Worm (Caenorhabditis elegans) whole organism, late embryonic: ENCODE results near the gene col-98.

Experiments used
- C08G9.2 ChIP-seq: sonication (generic microtip); optimal IDR thresholded peaks from 2 replicates; lab custom pipeline; 2016; ENCODE audit warnings: mild to moderate bottlenecking, missing genetic modification characterization, moderate library complexity, missing compliant biosample characterization
- C38D4.7 ChIP-seq: fragments of 200-800 bp; sonication (Bioruptor generic); optimal IDR thresholded peaks from 2 replicates; lab custom pipeline; 2018; ENCODE audit warnings: mild to moderate bottlenecking, missing genetic modification characterization, moderate library complexity, missing compliant biosample characterization
- F13H6.1 ChIP-seq: sonication (generic microtip); optimal IDR thresholded peaks from 2 replicates; lab custom pipeline; 2016; ENCODE audit warnings: missing genetic modification characterization, missing compliant biosample characterization
- K02D7.2 ChIP-seq: sonication (generic microtip); optimal IDR thresholded peaks from 2 replicates; lab custom pipeline; 2017; ENCODE audit warnings: mild to moderate bottlenecking, missing genetic modification characterization, missing compliant biosample characterization
- K09A11.1 ChIP-seq: sonication (generic microtip); optimal IDR thresholded peaks from 2 replicates; lab custom pipeline; 2017; ENCODE audit warnings: antibody characterized with exemption, mild to moderate bottlenecking, missing genetic modification characterization, missing compliant biosample characterization; ENCODE audit not compliant: insufficient read depth
- ahr-1 ChIP-seq: sonication (generic microtip); optimal IDR thresholded peaks from 2 replicates; lab custom pipeline; 2016; ENCODE audit warnings: missing genetic modification characterization, missing compliant biosample characterization
- ama-1 ChIP-seq: fragments of 150-350 bp; optimal IDR thresholded peaks from 2 replicates; lab custom pipeline; 2014
- ceh-2 ChIP-seq: sonication (generic microtip); optimal IDR thresholded peaks from 2 replicates; lab custom pipeline; 2016; ENCODE audit warnings: missing genotype, missing genetic modification characterization, missing compliant biosample characterization
- ceh-22 ChIP-seq: sonication (generic microtip); optimal IDR thresholded peaks from 2 replicates; lab custom pipeline; 2017; ENCODE audit warnings: missing biosample characterization, missing genetic modification characterization
- ceh-24 ChIP-seq: sonication (generic microtip); optimal IDR thresholded peaks from 2 replicates; lab custom pipeline; 2016; ENCODE audit warnings: mild to moderate bottlenecking, missing genetic modification characterization, missing compliant biosample characterization
- ceh-30 ChIP-seq: fragments of 150-350 bp; optimal IDR thresholded peaks from 2 replicates; lab custom pipeline; 2014; ENCODE audit warnings: missing biosample characterization, missing genetic modification characterization
- ceh-31 ChIP-seq: sonication (generic microtip); optimal IDR thresholded peaks from 2 replicates; lab custom pipeline; 2016; ENCODE audit warnings: missing genetic modification characterization, missing compliant biosample characterization
- ceh-48 ChIP-seq: sonication (generic microtip); optimal IDR thresholded peaks from 2 replicates; lab custom pipeline; 2016; ENCODE audit warnings: missing genetic modification characterization, inconsistent platforms, missing compliant biosample characterization
- ceh-6 ChIP-seq: fragments of 200-800 bp; sonication (Bioruptor generic); optimal IDR thresholded peaks from 2 replicates; lab custom pipeline; 2018; ENCODE audit warnings: mild to moderate bottlenecking, missing genetic modification characterization, missing compliant biosample characterization
- ceh-9 ChIP-seq: sonication (generic microtip); optimal IDR thresholded peaks from 2 replicates; lab custom pipeline; 2016; ENCODE audit warnings: mild to moderate bottlenecking, missing genetic modification characterization, inconsistent platforms, missing compliant biosample characterization
- dmd-4 ChIP-seq: sonication (generic microtip); optimal IDR thresholded peaks from 2 replicates; lab custom pipeline; 2016; ENCODE audit warnings: borderline replicate concordance, missing genetic modification characterization, missing compliant biosample characterization
- ets-4 ChIP-seq: sonication (generic microtip); optimal IDR thresholded peaks from 2 replicates; lab custom pipeline; 2016; ENCODE audit warnings: missing genetic modification characterization, missing compliant biosample characterization
- eyg-1 ChIP-seq: sonication (generic microtip); optimal IDR thresholded peaks from 2 replicates; lab custom pipeline; 2016; ENCODE audit warnings: missing genotype, missing genetic modification characterization, missing compliant biosample characterization
- fkh-10 ChIP-seq: fragments of 150-350 bp; optimal IDR thresholded peaks from 2 replicates; lab custom pipeline; 2014; ENCODE audit warnings: missing biosample characterization, missing genetic modification reagents, missing genetic modification characterization
- gmeb-2 ChIP-seq: sonication (generic microtip); optimal IDR thresholded peaks from 2 replicates; lab custom pipeline; 2016; ENCODE audit warnings: missing genetic modification characterization, inconsistent platforms, missing compliant biosample characterization
- hlh-13 ChIP-seq: fragments of 200-800 bp; sonication (Bioruptor generic); optimal IDR thresholded peaks from 2 replicates; lab custom pipeline; 2018; ENCODE audit warnings: mild to moderate bottlenecking, missing genetic modification characterization, missing compliant biosample characterization
- hlh-6 ChIP-seq: sonication (generic microtip); optimal IDR thresholded peaks from 2 replicates; lab custom pipeline; 2016; ENCODE audit warnings: missing genotype, missing genetic modification characterization, missing compliant biosample characterization
- hlh-8 ChIP-seq: sonication (generic microtip); optimal IDR thresholded peaks from 2 replicates; lab custom pipeline; 2016; ENCODE audit warnings: missing genotype, missing genetic modification characterization, missing compliant biosample characterization
- lim-6 ChIP-seq: sonication (generic microtip); optimal IDR thresholded peaks from 2 replicates; lab custom pipeline; 2016; ENCODE audit warnings: missing genetic modification characterization, missing compliant biosample characterization
- lin-11 ChIP-seq: fragments of 200-800 bp; sonication (Bioruptor generic); optimal IDR thresholded peaks from 2 replicates; lab custom pipeline; 2018; ENCODE audit warnings: mild to moderate bottlenecking, missing genetic modification characterization, missing compliant biosample characterization
- mec-3 ChIP-seq: sonication (generic microtip); optimal IDR thresholded peaks from 2 replicates; lab custom pipeline; 2016; ENCODE audit warnings: borderline replicate concordance, missing genetic modification characterization, missing compliant biosample characterization
- nhr-11 ChIP-seq: fragments of 150-350 bp; optimal IDR thresholded peaks from 2 replicates; lab custom pipeline; 2014; ENCODE audit warnings: missing biosample characterization, missing genetic modification characterization
- pag-3 ChIP-seq: sonication (generic microtip); optimal IDR thresholded peaks from 2 replicates; lab custom pipeline; 2016; ENCODE audit warnings: missing compliant biosample characterization, missing genetic modification characterization, borderline replicate concordance
- pat-9 ChIP-seq: fragments of 200-800 bp; sonication (Bioruptor generic); optimal IDR thresholded peaks from 2 replicates; lab custom pipeline; 2018; ENCODE audit warnings: mild to moderate bottlenecking, missing genetic modification characterization, moderate library complexity, missing compliant biosample characterization
- pax-1 ChIP-seq: fragments of 150-350 bp; optimal IDR thresholded peaks from 2 replicates; lab custom pipeline; 2014; ENCODE audit warnings: missing biosample characterization, missing genetic modification characterization
- pha-2 ChIP-seq: sonication (generic microtip); optimal IDR thresholded peaks from 2 replicates; lab custom pipeline; 2017; ENCODE audit warnings: mild to moderate bottlenecking, missing genetic modification characterization, missing compliant biosample characterization
- pqm-1 ChIP-seq: sonication (generic microtip); optimal IDR thresholded peaks from 2 replicates; lab custom pipeline; 2016; ENCODE audit warnings: missing genetic modification characterization, missing compliant biosample characterization
- rnt-1 ChIP-seq: sonication (generic microtip); optimal IDR thresholded peaks from 2 replicates; lab custom pipeline; 2016; ENCODE audit warnings: missing genetic modification characterization, missing compliant biosample characterization
- sdc-2 ChIP-seq: sonication (generic microtip); optimal IDR thresholded peaks from 2 replicates; lab custom pipeline; 2016; ENCODE audit warnings: missing genotype, missing genetic modification characterization, missing compliant biosample characterization
- sox-4 ChIP-seq: sonication (generic microtip); optimal IDR thresholded peaks from 2 replicates; lab custom pipeline; 2017; ENCODE audit warnings: mild to moderate bottlenecking, missing genetic modification characterization, inconsistent platforms, missing compliant biosample characterization
- syd-9 ChIP-seq: sonication (generic microtip); optimal IDR thresholded peaks from 2 replicates; lab custom pipeline; 2016; ENCODE audit warnings: mild to moderate bottlenecking, missing genetic modification characterization, moderate library complexity, missing compliant biosample characterization
- tbx-7 ChIP-seq: sonication (generic microtip); optimal IDR thresholded peaks from 2 replicates; lab custom pipeline; 2016; ENCODE audit warnings: missing genotype, missing genetic modification characterization, missing compliant biosample characterization
- ttx-3 ChIP-seq: sonication (generic microtip); optimal IDR thresholded peaks from 2 replicates; lab custom pipeline; 2016; ENCODE audit warnings: missing genetic modification reagents, missing genetic modification characterization, missing compliant biosample characterization
- unc-3 ChIP-seq, 2 experiments: fragments of 200-800 bp in 1 of 2; sonication (Bioruptor generic) in 1 of 2; sonication (generic microtip) in 1 of 2; conservative IDR thresholded peaks in 1 of 2; optimal IDR thresholded peaks in 1 of 2; 2 replicates each; pipeline versions ENCODE4 v1.3.6 to Lab custom; 2016 to 2022; ENCODE audit warnings: missing compliant biosample characterization in 2 of 2, missing genetic modification characterization in 2 of 2, missing genetic modification reagents in 1 of 2
- unc-42 ChIP-seq: sonication (generic microtip); optimal IDR thresholded peaks from 2 replicates; lab custom pipeline; 2016; ENCODE audit warnings: missing genotype, missing genetic modification characterization, missing compliant biosample characterization
- unc-55 ChIP-seq: sonication (generic microtip); optimal IDR thresholded peaks from 2 replicates; lab custom pipeline; 2017; ENCODE audit warnings: missing biosample characterization, missing genetic modification reagents, missing genetic modification characterization
- unc-86 ChIP-seq: sonication (generic microtip); optimal IDR thresholded peaks from 2 replicates; lab custom pipeline; 2016; ENCODE audit warnings: missing genetic modification characterization, missing compliant biosample characterization
- zip-5 ChIP-seq: sonication (generic microtip); optimal IDR thresholded peaks from 2 replicates; lab custom pipeline; 2016; ENCODE audit warnings: missing genetic modification characterization, missing compliant biosample characterization
- ztf-16 ChIP-seq: sonication (generic microtip); optimal IDR thresholded peaks from 2 replicates; lab custom pipeline; 2017; ENCODE audit warnings: missing genetic modification characterization, missing compliant biosample characterization

col-98 gene

ce11 chrIII:13067884-13068767 lies 49.3 kb downstream of the col-98 start (continued):
- TF ChIP-seq F13H6.1 (peak; percentile 55), C08G9.2 (peak; percentile 65), ceh-22 (peak; percentile 4), sdc-2 (tag; lab: Kevin White, UChicago) (peak; percentile 47), K02D7.2 (tag; lab: Kevin White, UChicago) (peak; percentile 34), ceh-6 (peak; percentile 62), C38D4.7 (no peak), ceh-2 (peak; percentile 68), nhr-11 (tag; lab: Kevin White, UChicago) (no peak), pax-1 (tag; lab: Kevin White, UChicago) (peak; percentile 0), hlh-6 (tag; lab: Kevin White, UChicago) (peak; percentile 75), hlh-13 (GFP tag; lab: Kevin White, UChicago) (no peak), hlh-8 (tag; lab: Kevin White, UChicago) (peak; percentile 58), ttx-3 (no peak), fkh-10 (GFP tag; lab: Kevin White, UChicago) (peak; percentile 63), tbx-7 (tag; lab: Kevin White, UChicago) (no peak), ets-4 (tag; lab: Kevin White, UChicago) (peak; percentile 73), zip-5 (tag; lab: Kevin White, UChicago) (no peak), mec-3 (tag; lab: Kevin White, UChicago) (peak; percentile 41), sox-4 (tag; lab: Kevin White, UChicago) (no peak), ahr-1 (tag; lab: Kevin White, UChicago) (peak; percentile 34), dmd-4 (peak; percentile 83), ama-1 (lab: Kevin White, UChicago) (peak; percentile 56), ceh-48 (peak; percentile 65), ceh-9 (no peak), ceh-30 (tag; lab: Kevin White, UChicago) (peak; percentile 37), lim-6 (tag; lab: Kevin White, UChicago) (peak; percentile 66), syd-9 (peak; percentile 81), pat-9 (tag; lab: Kevin White, UChicago) (peak; percentile 55), rnt-1 (tag; lab: Kevin White, UChicago) (peak; percentile 82), unc-55 (GFP tag; lab: Kevin White, UChicago) (peak; percentile 83), gmeb-2 (peak; percentile 1), K09A11.1 (peak; percentile 23), eyg-1 (tag; lab: Kevin White, UChicago) (peak; percentile 45), lin-11 (peak; percentile 4), unc-42 (peak; percentile 87), unc-3 (GFP tag; conservative IDR thresholded peaks at IDR 0.05; lab: Robert Waterston, UW) (no peak; the same call in 1 of the 2 replicates), unc-3 (tag; optimal IDR thresholded peaks at IDR 0.05; lab: Kevin White, UChicago) (peak; percentile 65), pha-2 (tag; lab: Kevin White, UChicago) (peak; percentile 56)

ce11 chrIII:13069416-13069815 lies 50.6 kb downstream of the col-98 start:
- TF ChIP-seq ceh-24 (no peak), hlh-13 (GFP tag; lab: Kevin White, UChicago) (no peak), ceh-6 (no peak), unc-86 (tag; lab: Kevin White, UChicago) (no peak), ceh-31 (tag; lab: Kevin White, UChicago) (no peak), ztf-16 (tag; lab: Kevin White, UChicago) (no peak), pqm-1 (no peak), pag-3 (tag; lab: Kevin White, UChicago) (no peak), C08G9.2 (no peak), pat-9 (tag; lab: Kevin White, UChicago) (no peak), ceh-30 (tag; lab: Kevin White, UChicago) (no peak), ceh-2 (no peak), sdc-2 (tag; lab: Kevin White, UChicago) (no peak)
